Worm (Caenorhabditis elegans) whole organism, dauer: ENCODE results near the gene C17A2.4.
"Not testable (repeated sequence)": the region's sequence is repeated elsewhere in the genome, so short reads cannot be mapped to it uniquely, and the experiment has no call there.

Experiments
- unc-62 ChIP-seq: sonication (generic microtip); optimal IDR thresholded peaks from 2 replicates; lab custom pipeline; 2017; ENCODE audit warnings: missing biosample characterization, missing genetic modification reagents, missing genetic modification characterization

Gene C17A2.4

DNA sequence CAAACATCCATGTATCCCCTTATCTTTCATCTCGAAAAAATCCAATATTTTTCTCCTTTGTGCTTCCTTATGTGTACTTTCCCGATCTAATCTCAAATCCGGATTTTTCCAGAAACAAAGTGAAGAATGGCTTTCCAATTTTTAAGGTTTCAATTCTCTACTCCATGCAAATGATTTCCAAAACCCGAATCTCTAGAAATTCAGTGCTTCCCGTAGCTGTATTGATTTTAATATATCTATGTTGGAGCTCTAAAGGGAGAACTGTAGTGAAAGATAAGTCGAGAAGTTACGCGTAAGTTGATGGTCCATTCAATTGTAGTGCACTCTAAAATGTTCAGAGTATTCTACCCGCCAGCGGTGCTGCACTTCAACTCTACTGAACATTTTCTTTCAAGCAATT is at the start of gene C17A2.4:
C17A2.4 (plus strand) TSS at position 301 of the 400 bp plus-strand sequence.
- TF ChIP-seq unc-62 (GFP tag; lab: Kevin White, UChicago): no peak

DNA sequence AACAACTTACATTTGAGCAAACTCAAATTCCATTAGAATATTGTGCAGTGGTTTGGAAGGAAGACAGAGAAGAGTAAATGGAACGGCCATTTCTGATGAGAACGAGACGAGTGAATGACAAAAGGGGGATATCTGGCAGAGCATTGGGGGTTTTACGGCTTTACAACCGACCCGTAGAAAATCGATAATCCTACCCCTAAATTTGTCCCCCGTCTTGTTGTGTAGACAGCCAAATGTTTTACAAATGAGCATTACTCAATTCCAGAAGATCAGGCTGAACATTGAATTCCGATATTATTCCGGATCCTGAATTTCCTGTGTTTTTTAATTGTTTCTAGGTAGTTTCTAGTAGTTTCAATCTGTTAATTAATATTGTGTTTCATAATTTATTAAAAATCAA is 46.3 kb upstream of the C17A2.4 start, which contains the start of gene fbxb-99:
fbxb-99 (minus strand) TSS at position 101 of the 400 bp plus-strand sequence.
- TF ChIP-seq unc-62 (GFP tag; lab: Kevin White, UChicago): no peak

DNA sequence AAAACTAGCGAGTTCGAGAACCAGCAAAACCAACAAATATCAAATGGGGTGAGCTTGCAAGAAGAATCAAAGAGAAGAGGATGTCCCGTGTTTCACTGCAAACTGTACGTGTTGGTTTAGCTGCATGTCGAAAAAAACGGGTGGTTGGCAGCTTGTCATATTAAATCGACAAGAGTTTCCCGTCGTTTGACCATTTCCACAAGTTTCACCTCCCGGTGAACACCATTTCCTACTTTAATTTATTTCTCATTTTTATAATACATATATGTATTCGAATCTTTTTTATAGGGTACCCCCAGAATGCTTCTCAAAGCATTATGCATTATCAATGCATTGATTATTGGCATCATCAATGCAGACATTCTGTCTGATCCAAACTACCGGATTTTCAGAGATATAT is 44.3 kb upstream of the C17A2.4 start, which contains the start of gene Y8A9A.2:
Y8A9A.2 (plus strand) TSS at position 301 of the 400 bp plus-strand sequence.
- no peak for TF ChIP-seq unc-62 (GFP tag; lab: Kevin White, UChicago)

DNA sequence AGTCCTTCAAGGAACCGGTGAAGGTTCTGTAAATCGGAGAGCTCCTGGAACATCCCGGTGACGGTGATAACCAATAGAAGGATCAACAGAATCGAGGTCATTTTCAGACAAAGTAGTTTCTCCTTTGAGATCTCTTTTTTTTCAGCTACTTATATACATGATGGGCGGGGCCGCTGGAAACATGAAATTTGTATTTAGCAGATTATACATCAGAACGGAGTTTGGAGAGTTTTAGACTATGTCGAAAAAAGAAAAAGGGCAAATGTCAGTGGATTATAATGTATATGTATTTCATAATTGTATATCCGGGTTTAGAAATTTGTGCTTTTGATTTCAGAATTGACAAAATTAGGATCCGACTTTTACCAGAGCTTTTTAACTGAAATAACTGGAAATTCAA is 36.4 kb upstream of the C17A2.4 start, which contains the start of gene ins-32:
ins-32 (minus strand) TSS at position 101 of the 400 bp plus-strand sequence.
- TF ChIP-seq unc-62 (GFP tag; lab: Kevin White, UChicago): no peak

DNA sequence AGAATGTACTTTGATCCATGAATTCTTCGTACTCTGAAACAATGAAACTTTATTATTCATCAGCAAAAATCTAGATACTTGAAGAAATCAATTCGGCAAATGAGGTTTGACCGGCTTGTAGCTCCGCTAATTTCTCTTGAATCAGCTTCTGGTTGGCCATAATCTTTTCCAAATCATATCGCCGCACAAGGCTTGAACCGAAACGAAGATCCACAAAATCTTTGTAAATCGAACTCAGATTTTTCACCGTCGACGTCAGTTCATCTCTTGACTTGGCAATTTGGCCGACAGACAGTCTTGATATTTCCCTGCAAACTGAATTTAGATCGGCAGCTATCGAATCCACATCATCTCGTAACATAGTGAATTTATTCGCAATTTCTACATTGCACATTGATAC is 34.1 kb upstream of the C17A2.4 start:
- no peak for TF ChIP-seq unc-62 (GFP tag; lab: Kevin White, UChicago)

DNA sequence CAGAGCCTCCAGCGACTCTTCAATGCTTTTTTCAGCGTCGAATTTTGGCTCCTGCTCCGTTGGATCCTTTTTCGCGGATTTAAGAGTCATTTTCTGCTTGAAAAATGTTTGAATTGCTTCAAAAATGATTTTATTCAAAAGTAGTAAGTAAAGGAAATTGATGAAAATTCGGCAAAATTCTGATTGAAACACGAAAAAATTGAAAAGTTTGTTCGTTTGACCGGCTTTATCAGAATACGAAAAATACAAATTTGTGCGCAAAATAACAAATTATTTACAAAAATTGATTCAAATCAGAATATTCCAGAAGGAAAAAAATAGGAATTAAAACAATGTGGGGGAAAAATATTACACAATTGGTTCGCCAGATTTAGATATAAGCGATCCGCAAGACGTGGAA is 32.7 kb upstream of the C17A2.4 start, which contains the start of gene F54D10.4:
F54D10.4 (minus strand) TSS at position 101 of the 400 bp plus-strand sequence.
- TF ChIP-seq unc-62 (GFP tag; lab: Kevin White, UChicago): no peak

DNA sequence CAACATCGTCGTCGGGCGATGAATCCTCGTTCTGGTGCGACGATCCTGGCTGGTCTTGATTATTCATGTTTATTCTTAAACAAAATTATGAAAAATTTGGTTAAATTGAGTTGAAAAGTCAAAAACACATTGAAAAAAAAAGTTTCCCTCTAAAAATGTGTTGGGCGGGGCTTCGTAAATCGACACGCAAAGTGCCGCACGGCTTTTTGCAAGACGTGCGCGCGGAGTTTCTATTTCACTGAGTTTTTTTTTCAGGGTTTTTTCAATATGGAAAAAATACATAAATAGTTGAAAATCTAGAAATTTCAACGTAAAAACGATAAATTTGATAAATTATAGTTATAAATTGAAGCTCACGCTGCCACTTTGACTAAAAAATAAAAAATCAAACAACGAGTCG is 31.6 kb upstream of the C17A2.4 start, which contains the start of gene F54D10.5:
F54D10.5 (minus strand) TSS at position 74 of the 400 bp plus-strand sequence.
- TF ChIP-seq unc-62 (GFP tag; lab: Kevin White, UChicago): no peak

DNA sequence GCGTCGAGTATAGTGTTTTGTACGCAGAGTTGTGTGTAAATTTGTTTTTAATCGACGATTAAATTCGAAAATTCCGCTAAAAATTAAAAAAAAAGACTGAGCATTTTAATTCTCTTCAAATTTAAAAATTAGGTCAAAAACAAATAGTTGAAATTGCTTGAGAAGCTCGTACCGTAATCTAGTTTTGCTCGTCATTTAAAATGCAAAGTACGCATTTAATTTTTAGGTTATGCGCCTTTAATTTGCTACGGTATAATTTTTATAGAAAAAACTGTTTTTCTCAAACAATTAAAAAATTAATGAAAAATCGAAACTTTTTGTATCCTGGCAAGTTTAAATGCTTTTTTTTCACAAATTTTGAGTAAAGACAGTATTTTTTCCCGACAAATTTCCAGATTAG is 31.0 kb upstream of the C17A2.4 start:
- TF ChIP-seq unc-62 (GFP tag; lab: Kevin White, UChicago): no peak

DNA sequence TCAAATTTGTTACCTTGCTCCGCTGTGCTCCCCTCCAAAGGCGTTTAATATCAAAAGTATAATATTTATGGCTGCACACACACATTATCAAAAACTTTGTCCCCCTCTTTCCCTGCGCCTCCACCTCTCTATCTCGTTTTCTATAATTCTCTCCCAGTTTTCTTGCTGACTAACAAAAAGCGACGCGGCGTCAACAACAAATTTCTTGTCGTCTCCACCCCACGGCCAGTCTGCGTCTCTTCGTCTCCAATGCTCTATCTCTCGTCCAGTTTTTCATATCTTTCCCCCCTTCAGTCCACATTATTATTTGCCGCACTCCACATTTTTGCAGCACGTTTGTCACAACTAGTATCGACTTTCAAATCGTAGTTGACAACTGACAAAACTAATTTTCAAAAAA is 29.1 kb upstream of the C17A2.4 start:
- TF ChIP-seq unc-62 (GFP tag; lab: Kevin White, UChicago): no peak

DNA sequence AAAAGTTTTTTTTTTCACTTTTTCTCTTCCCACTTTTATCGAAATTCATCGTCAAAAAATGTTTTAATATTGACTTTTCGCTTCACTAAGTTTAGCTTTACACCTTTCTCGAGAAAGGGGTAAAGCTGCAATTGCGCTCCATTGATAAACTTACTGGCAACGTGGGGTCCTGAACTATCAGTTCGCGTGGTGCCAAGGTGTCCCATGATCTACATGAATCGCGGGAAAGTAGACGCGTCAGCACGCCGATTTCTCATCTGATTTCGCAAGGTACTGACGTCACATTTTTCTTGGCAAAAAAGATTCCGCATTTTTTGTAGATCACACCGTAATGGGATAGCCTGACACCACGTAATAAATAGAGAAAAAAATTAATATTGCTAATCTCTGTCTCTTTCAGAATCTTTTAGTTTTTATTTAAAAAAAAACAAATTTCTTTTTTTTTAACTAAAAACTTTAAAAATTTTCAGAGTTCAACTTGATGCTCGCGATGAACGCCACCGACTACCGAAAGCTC is 27.8 kb upstream of the C17A2.4 start, which contains the start of gene lido-15:
lido-15 (plus strand) TSS at position 467 of the 517 bp plus-strand sequence.
- TF ChIP-seq unc-62 (GFP tag; lab: Kevin White, UChicago): no peak

DNA sequence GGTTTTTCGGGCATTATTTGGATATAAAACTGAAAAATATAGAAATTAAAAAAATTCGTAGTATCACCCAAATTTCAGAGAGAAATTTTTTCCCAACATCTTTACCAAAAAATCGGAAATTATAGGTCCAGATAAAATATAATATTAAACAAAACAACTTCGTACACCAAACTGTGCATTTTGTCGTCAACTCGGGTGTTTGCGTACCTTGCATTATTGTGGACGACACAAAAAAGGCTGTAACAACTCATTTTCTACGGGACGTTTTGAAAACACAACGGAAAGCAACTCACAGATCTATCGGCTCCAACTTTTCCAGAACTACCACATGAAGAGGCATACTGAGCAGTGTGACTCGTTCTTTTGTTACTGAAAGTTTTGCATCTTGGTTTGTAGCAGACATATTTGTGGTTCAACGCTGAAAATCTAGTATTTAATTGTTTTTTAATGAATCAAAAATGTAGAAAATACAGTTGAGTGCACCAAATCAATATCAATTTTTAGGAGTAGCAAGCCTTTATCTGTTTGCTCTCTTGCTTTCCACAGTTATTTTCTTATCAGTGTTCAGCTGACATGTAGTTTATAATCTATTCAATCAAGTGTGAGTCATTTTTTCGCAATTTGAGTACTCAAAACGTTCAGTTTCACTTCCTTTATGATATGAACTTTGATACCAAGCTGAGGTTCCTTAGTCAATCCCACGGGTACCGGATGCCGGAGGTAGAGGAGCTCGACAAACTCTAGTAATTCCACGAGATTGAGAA is 24.0 kb upstream of the C17A2.4 start:
- TF ChIP-seq unc-62 (GFP tag; lab: Kevin White, UChicago): no peak

DNA sequence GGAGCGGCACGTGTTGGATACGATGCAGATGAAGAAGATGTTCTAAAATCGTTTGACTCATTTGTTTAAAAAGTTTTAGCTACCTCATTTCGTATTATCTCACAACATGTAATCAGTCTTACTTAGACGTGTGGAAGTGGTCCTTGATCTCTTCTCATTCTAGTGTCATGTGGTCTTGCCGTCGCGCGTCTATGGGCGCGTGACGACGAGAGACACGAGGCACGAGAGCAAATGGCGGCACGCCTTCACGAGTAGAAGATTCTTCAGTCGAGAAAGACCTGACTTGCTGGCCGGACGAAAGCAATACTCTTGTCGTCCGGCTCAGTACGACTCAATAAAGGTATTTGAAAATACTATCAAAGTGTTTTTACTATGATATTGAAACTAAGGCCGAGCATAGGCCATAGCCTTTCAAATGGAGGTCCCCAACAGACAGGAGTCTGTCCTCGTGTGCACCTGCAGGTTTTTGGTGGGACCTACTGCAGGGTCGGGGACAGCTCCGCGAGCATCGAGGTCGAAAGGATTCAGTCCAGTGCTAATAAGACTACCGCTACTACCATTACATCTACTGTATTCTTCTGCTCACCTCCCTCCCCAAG is 23.3 kb upstream of the C17A2.4 start, which contains the start of gene fbxa-24:
fbxa-24 (plus strand) TSS at position 276 of the 599 bp plus-strand sequence.
- not testable (repeated sequence) for TF ChIP-seq unc-62 (GFP tag; lab: Kevin White, UChicago)

DNA sequence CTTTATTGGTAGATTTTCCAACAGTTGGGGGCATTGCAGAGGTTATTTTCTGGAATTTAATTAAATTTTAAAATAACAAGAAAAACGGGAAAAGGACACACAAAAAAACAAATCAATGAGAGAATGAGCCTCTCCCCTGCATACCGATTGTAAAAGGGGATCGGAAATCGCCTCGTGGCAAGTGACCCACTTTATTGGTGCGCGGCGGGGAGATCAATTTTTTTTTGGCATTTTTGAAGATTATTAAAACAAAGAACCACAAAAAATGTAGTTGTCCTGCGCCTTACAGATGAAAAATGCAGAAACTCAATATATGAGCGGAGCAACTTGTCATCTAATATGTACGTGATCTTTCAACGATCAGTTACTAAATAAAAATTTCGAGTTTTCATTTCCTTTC is 18.4 kb upstream of the C17A2.4 start, which contains the start of gene F54D10.7:
F54D10.7 (minus strand) TSS at position 49 of the 400 bp plus-strand sequence.
- TF ChIP-seq unc-62 (GFP tag; lab: Kevin White, UChicago): no peak

DNA sequence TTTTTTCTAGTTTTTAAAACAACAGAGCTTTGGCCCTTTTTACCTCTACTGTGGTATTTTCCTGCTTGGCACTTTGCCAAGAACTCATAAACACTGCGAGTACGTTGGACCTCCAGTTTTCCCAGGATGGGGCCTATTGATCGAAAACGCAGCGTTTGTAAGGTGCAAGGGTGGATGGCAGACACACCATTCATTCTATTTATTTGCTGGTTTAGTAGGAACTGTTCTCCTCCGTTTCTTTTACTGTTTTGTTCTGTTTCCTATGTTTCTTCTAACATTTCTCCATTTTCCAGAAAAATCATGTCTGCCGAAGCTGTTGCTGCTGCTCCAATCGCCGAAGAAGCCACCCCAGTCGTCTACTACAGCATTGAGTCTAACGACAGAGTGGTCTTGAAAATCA is 15.8 kb upstream of the C17A2.4 start, which contains the start of gene skr-15:
skr-15 (plus strand) TSS at position 301 of the 400 bp plus-strand sequence.
- TF ChIP-seq unc-62 (GFP tag; lab: Kevin White, UChicago): no peak

DNA sequence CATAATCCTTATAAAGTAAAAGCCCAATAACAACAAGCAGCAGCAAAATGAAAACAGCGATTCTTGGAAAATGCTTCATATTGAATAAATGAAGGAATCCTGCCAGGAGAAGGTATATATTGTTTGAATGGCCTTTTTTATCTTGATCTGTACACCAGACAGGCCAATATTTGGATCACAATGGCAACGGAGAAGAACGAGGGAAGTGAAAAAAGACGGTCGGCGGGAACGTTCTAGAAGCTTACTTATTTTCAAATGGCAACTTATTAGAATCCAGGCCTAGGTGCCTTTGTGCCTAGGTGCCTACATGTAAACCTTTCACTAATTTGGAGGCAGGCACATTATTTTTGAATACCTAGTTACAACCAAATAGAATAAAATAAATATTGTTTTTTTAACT is 11.9 kb upstream of the C17A2.4 start, which contains the start of gene F54D10.8:
F54D10.8 (minus strand) TSS at position 101 of the 400 bp plus-strand sequence.
- TF ChIP-seq unc-62 (GFP tag; lab: Kevin White, UChicago): no peak

DNA sequence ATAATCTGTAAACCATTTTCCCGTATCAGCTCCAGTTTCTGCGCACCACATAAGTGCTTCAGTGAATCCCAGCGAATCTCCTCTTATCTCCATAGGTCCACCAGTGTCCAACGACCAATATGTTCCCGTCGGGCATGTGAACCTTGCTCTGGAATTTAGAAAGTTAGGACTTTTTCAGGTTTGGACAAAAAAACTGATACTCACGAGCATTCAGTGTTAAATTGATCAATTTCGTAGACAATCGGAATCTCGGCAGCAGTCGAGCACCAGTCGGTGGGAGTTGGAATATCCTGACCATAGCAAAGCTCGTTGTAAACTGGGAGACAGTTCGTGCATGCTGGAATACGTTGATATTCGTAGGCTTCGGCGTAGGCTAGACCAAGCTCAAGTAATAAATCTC is 10.0 kb upstream of the C17A2.4 start:
- TF ChIP-seq unc-62 (GFP tag; lab: Kevin White, UChicago): no peak
